Fruit fly (Drosophila melanogaster) whole organism, embryonic: ENCODE measurements around the gene Csk.

Experiments
- ATbp ChIP-seq: fragments of 200-800 bp; sonication (Bioruptor generic); optimal IDR thresholded peaks from 2 replicates; lab custom pipeline; 2017; ENCODE audit warnings: missing biosample characterization, mild to moderate bottlenecking, missing genetic modification characterization, missing genetic modification reagents
- Bdp1 ChIP-seq: fragments of 200-800 bp; sonication (Bioruptor generic); optimal IDR thresholded peaks from 3 replicates; lab custom pipeline; 2016; ENCODE audit warnings: missing biosample characterization, missing genetic modification characterization
- CG12391 ChIP-seq: fragments of 200-800 bp; sonication (Bioruptor generic); optimal IDR thresholded peaks from 3 replicates; lab custom pipeline; 2018; ENCODE audit warnings: missing biosample characterization, mild to moderate bottlenecking, missing genetic modification characterization, moderate library complexity
- CG12769 ChIP-seq: fragments of 200-800 bp; sonication (Bioruptor generic); optimal IDR thresholded peaks from 2 replicates; lab custom pipeline; 2019; ENCODE audit warnings: missing biosample characterization, mild to moderate bottlenecking, missing genetic modification characterization, moderate library complexity
- CG12942 ChIP-seq: fragments of 200-800 bp; sonication (Bioruptor generic); optimal IDR thresholded peaks from 3 replicates; lab custom pipeline; 2016; ENCODE audit warnings: missing biosample characterization, missing genetic modification characterization
- CG15479 ChIP-seq: fragments of 200-800 bp; sonication (Bioruptor generic); optimal IDR thresholded peaks from 3 replicates; lab custom pipeline; 2019; ENCODE audit warnings: missing biosample characterization, mild to moderate bottlenecking, missing genetic modification characterization, moderate library complexity
- CG2199 ChIP-seq: fragments of 200-800 bp; sonication (Bioruptor generic); IDR thresholded peaks from 3 replicates; pipeline ENCODE4 v1.3.6; 2022; ENCODE audit warnings: missing biosample characterization, missing genetic modification characterization
- CG2875 ChIP-seq: fragments of 200-800 bp; sonication (Bioruptor generic); optimal IDR thresholded peaks from 2 replicates; lab custom pipeline; 2017; ENCODE audit warnings: missing biosample characterization, mild to moderate bottlenecking, missing genetic modification characterization, missing genetic modification reagents
- CG31365 ChIP-seq: fragments of 200-800 bp; sonication (Bioruptor generic); optimal IDR thresholded peaks from 2 replicates; lab custom pipeline; 2018; ENCODE audit warnings: missing biosample characterization, mild to moderate bottlenecking, missing genetic modification characterization
- CG31388 ChIP-seq: fragments of 200-800 bp; sonication (Bioruptor generic); optimal IDR thresholded peaks from 2 replicates; lab custom pipeline; 2016; ENCODE audit warnings: missing biosample characterization, missing genetic modification characterization
- CG3163 ChIP-seq: fragments of 200-800 bp; sonication (Bioruptor generic); optimal IDR thresholded peaks from 3 replicates; lab custom pipeline; 2016; ENCODE audit warnings: missing biosample characterization, missing genetic modification characterization
- CG32767 ChIP-seq: fragments of 200-800 bp; sonication (Bioruptor generic); IDR thresholded peaks from 2 replicates; pipeline ENCODE4 v1.3.6; 2022; ENCODE audit warnings: missing biosample characterization, missing genetic modification characterization
- CG4404 ChIP-seq: fragments of 200-800 bp; sonication (Bioruptor generic); IDR thresholded peaks from 2 replicates; pipeline ENCODE4 v1.3.6; 2022; ENCODE audit warnings: missing biosample characterization, missing genetic modification characterization
- CG6854 ChIP-seq: fragments of 200-800 bp; sonication (Bioruptor generic); optimal IDR thresholded peaks from 3 replicates; lab custom pipeline; 2017; ENCODE audit warnings: missing biosample characterization, mild to moderate bottlenecking, missing genetic modification characterization
- Chrac-16 ChIP-seq: fragments of 200-800 bp; sonication (Bioruptor generic); optimal IDR thresholded peaks from 3 replicates; lab custom pipeline; 2016; ENCODE audit warnings: missing biosample characterization, missing genetic modification characterization
- Dek ChIP-seq: fragments of 200-800 bp; sonication (Bioruptor generic); optimal IDR thresholded peaks from 3 replicates; lab custom pipeline; 2019; ENCODE audit warnings: missing biosample characterization, mild to moderate bottlenecking, missing genetic modification characterization, moderate library complexity
- Dll ChIP-seq: fragments of 200-800 bp; sonication (Bioruptor generic); IDR thresholded peaks from 4 replicates; pipeline ENCODE4 v1.3.6; 2022; ENCODE audit warnings: missing biosample characterization, missing genetic modification characterization; ENCODE audit not compliant: partially characterized antibody
- Elba2 ChIP-seq: fragments of 200-800 bp; sonication (Bioruptor generic); optimal IDR thresholded peaks from 3 replicates; lab custom pipeline; 2016; ENCODE audit warnings: missing biosample characterization, missing genetic modification characterization
- Ets65A ChIP-seq: fragments of 200-800 bp; sonication (Bioruptor generic); peaks from one replicate; lab custom pipeline; 2016; ENCODE audit warnings: missing biosample characterization, missing genetic modification characterization
- HLHmδ ChIP-seq: fragments of 200-800 bp; sonication (Bioruptor generic); optimal IDR thresholded peaks from 2 replicates; lab custom pipeline; 2018; ENCODE audit warnings: missing biosample characterization, mild to moderate bottlenecking, missing genetic modification characterization, moderate library complexity
- Hmr ChIP-seq: fragments of 200-800 bp; sonication (Bioruptor generic); optimal IDR thresholded peaks from 3 replicates; lab custom pipeline; 2017; ENCODE audit warnings: mild to moderate bottlenecking, missing biosample characterization, missing genetic modification reagents, missing genetic modification characterization
- Hr39 ChIP-seq: fragments of >200 bp; optimal IDR thresholded peaks from 2 replicates; lab custom pipeline; 2017
- Hr78 ChIP-seq, 2 experiments: fragments of 200-800 bp in 1 of 2; fragments of >200 bp in 1 of 2; sonication (Bioruptor generic) in 1 of 2; optimal IDR thresholded peaks; 2 replicates each; lab custom pipeline; 2017 to 2019; ENCODE audit warnings: missing biosample characterization in 2 of 2, missing genetic modification characterization in 2 of 2, mild to moderate bottlenecking in 1 of 2, moderate library complexity in 1 of 2
- Jarid2 ChIP-seq: fragments of 200-800 bp; sonication (Bioruptor generic); optimal IDR thresholded peaks from 3 replicates; lab custom pipeline; 2017; ENCODE audit warnings: mild to moderate bottlenecking, missing biosample characterization, missing genetic modification reagents, missing genetic modification characterization
- Max ChIP-seq: fragments of 200-800 bp; sonication (Bioruptor generic); optimal IDR thresholded peaks from 2 replicates; lab custom pipeline; 2016; ENCODE audit warnings: missing biosample characterization, mild to moderate bottlenecking, missing genetic modification characterization
- Myb ChIP-seq: fragments of 200-800 bp; sonication (Bioruptor generic); optimal IDR thresholded peaks from 2 replicates; lab custom pipeline; 2016; ENCODE audit warnings: missing biosample characterization, missing genetic modification characterization
- Nf-YB ChIP-seq: fragments of 200-800 bp; sonication (Bioruptor generic); optimal IDR thresholded peaks from 3 replicates; lab custom pipeline; 2019; ENCODE audit warnings: missing biosample characterization, mild to moderate bottlenecking, missing genetic modification characterization, moderate library complexity
- NfI ChIP-seq: fragments of 200-800 bp; sonication (Bioruptor generic); optimal IDR thresholded peaks from 3 replicates; lab custom pipeline; 2018; ENCODE audit warnings: missing biosample characterization, mild to moderate bottlenecking, missing genetic modification characterization, moderate library complexity
- Sry-β ChIP-seq: fragments of 200-800 bp; sonication (Bioruptor generic); optimal IDR thresholded peaks from 2 replicates; lab custom pipeline; 2018; ENCODE audit warnings: missing biosample characterization, mild to moderate bottlenecking, missing genetic modification characterization, moderate library complexity
- abd-A ChIP-seq: fragments of 200-800 bp; sonication (Bioruptor generic); optimal IDR thresholded peaks from 3 replicates; lab custom pipeline; 2019; ENCODE audit warnings: missing biosample characterization, mild to moderate bottlenecking, missing genetic modification characterization, moderate library complexity
- al ChIP-seq: fragments of 200-800 bp; sonication (Bioruptor generic); IDR thresholded peaks from 2 replicates; pipeline ENCODE4 v1.3.6; 2022; ENCODE audit warnings: missing biosample characterization, missing genetic modification characterization
- bab2 ChIP-seq: fragments of 200-800 bp; sonication (Bioruptor generic); optimal IDR thresholded peaks from 2 replicates; lab custom pipeline; 2016; ENCODE audit warnings: missing biosample characterization, missing genetic modification characterization
- bbx ChIP-seq: fragments of 200-800 bp; sonication (Bioruptor generic); IDR thresholded peaks from 2 replicates; pipeline ENCODE4 v1.3.6; 2022; ENCODE audit warnings: missing biosample characterization, missing genetic modification characterization; ENCODE audit not compliant: partially characterized antibody
- chm ChIP-seq: fragments of 200-800 bp; sonication (Bioruptor generic); IDR thresholded peaks from 2 replicates; pipeline ENCODE4 v1.3.6; 2022; ENCODE audit warnings: missing biosample characterization, missing genetic modification characterization
- chn ChIP-seq: fragments of 200-800 bp; sonication (Bioruptor generic); optimal IDR thresholded peaks from 2 replicates; lab custom pipeline; 2016; ENCODE audit warnings: missing biosample characterization, missing genetic modification characterization
- crol ChIP-seq: fragments of 200-800 bp; sonication (Bioruptor generic); IDR thresholded peaks from 2 replicates; pipeline ENCODE4 v1.3.6; 2022; ENCODE audit warnings: missing biosample characterization, missing genetic modification characterization
- disco-r ChIP-seq: fragments of 200-800 bp; sonication (Bioruptor generic); optimal IDR thresholded peaks from 2 replicates; lab custom pipeline; 2016; ENCODE audit warnings: missing biosample characterization, missing genetic modification characterization
- gcm ChIP-seq: fragments of 200-800 bp; sonication (Bioruptor generic); optimal IDR thresholded peaks from 2 replicates; lab custom pipeline; 2019; ENCODE audit warnings: missing biosample characterization, mild to moderate bottlenecking, missing genetic modification characterization, moderate library complexity
- gcm2 ChIP-seq: fragments of 200-800 bp; sonication (Bioruptor generic); optimal IDR thresholded peaks from 2 replicates; lab custom pipeline; 2016; ENCODE audit warnings: missing biosample characterization, missing genetic modification characterization
- kay ChIP-seq: fragments of 200-800 bp; sonication (Bioruptor generic); optimal IDR thresholded peaks from 2 replicates; lab custom pipeline; 2016; ENCODE audit warnings: missing biosample characterization, missing genetic modification characterization
- mirr ChIP-seq: fragments of 200-800 bp; sonication (Bioruptor generic); optimal IDR thresholded peaks from 3 replicates; lab custom pipeline; 2018; ENCODE audit warnings: missing biosample characterization, mild to moderate bottlenecking, missing genetic modification characterization
- mld ChIP-seq: fragments of 200-800 bp; sonication (Bioruptor generic); IDR thresholded peaks from 3 replicates; pipeline ENCODE4 v1.3.6; 2022; ENCODE audit warnings: missing biosample characterization, missing genetic modification characterization; ENCODE audit not compliant: partially characterized antibody
- onecut ChIP-seq: fragments of 200-800 bp; sonication (Bioruptor generic); IDR thresholded peaks from 2 replicates; pipeline ENCODE4 v1.3.6; 2022; ENCODE audit warnings: missing biosample characterization, missing genetic modification characterization
- rib ChIP-seq: fragments of 200-800 bp; sonication (Bioruptor generic); IDR thresholded peaks from 2 replicates; pipeline ENCODE4 v1.3.6; 2022; ENCODE audit warnings: missing biosample characterization, missing genetic modification characterization
- sd ChIP-seq: fragments of 200-800 bp; sonication (Bioruptor generic); optimal IDR thresholded peaks from 3 replicates; lab custom pipeline; 2018; ENCODE audit warnings: missing biosample characterization, mild to moderate bottlenecking, missing genetic modification characterization, moderate library complexity
- slbo ChIP-seq: fragments of 200-800 bp; sonication (Bioruptor generic); IDR thresholded peaks from 2 replicates; pipeline ENCODE4 v1.3.6; 2022; ENCODE audit warnings: missing biosample characterization, missing genetic modification characterization
- ttk ChIP-seq: fragments of 200-800 bp; sonication (Bioruptor generic); IDR thresholded peaks from 2 replicates; pipeline ENCODE4 v2.1.2; 2022; ENCODE audit warnings: missing biosample characterization, missing genetic modification characterization
- unc-4 ChIP-seq: fragments of 200-800 bp; sonication (Bioruptor generic); IDR thresholded peaks from 2 replicates; pipeline ENCODE4 v1.3.6; 2022; ENCODE audit warnings: missing biosample characterization, missing genetic modification characterization; ENCODE audit not compliant: partially characterized antibody

Gene Csk

dm6 chr3R:11650105-11651039 is at the start of gene Csk, which contains the start of gene Elp1 (continued):
- TF ChIP-seq HLHmδ (GFP tag; lab: Kevin White, UChicago), result peak; percentile 11
- no peak for TF ChIP-seq gcm (GFP tag; lab: Kevin White, UChicago)
- peak; percentile 5 for TF ChIP-seq chn
- TF ChIP-seq bbx (GFP tag; lab: Robert Waterston, UW), result peak; percentile 15; the same call in 1 of the 2 replicates
- peak; percentile 77 for TF ChIP-seq Hmr (GFP tag; lab: Kevin White, UChicago)
- TF ChIP-seq Hr78 (GFP tag; optimal IDR thresholded peaks at IDR 0.05; lab: Kevin White, UChicago), result no peak
- peak; percentile 43 for TF ChIP-seq CG12769 (tag; lab: Kevin White, UChicago)
- TF ChIP-seq ATbp (GFP tag; lab: Kevin White, UChicago), result no peak
- TF ChIP-seq CG2875 (GFP tag; lab: Kevin White, UChicago), result no peak
- TF ChIP-seq Dek (tag; lab: Kevin White, UChicago), result peak; percentile 73
- no peak for TF ChIP-seq Dll
- TF ChIP-seq CG15479, result peak; percentile 84
- peak; percentile 42 for TF ChIP-seq Elba2 (GFP tag; lab: Kevin White, UChicago)
- peak; percentile 30 for TF ChIP-seq Jarid2
- peak; percentile 27 for TF ChIP-seq mirr (GFP tag; lab: Kevin White, UChicago)
- no peak; the same call in 1 of the 2 replicates for TF ChIP-seq onecut (GFP tag; lab: Robert Waterston, UW)
- TF ChIP-seq kay (GFP tag; lab: Kevin White, UChicago), result peak; percentile 38
- peak; percentile 14 for TF ChIP-seq Myb (GFP tag; lab: Kevin White, UChicago)
- no peak for TF ChIP-seq gcm2 (GFP tag; lab: Kevin White, UChicago)
- TF ChIP-seq rib, result no peak
- TF ChIP-seq ttk, result no peak
- peak; percentile 91 for TF ChIP-seq sd (tag; lab: Kevin White, UChicago)
- no peak for TF ChIP-seq CG6854 (GFP tag; lab: Kevin White, UChicago)
- TF ChIP-seq CG32767 (GFP tag; lab: Robert Waterston, UW), result peak; percentile 43; the same call in 1 of the 2 replicates
- peak; percentile 57 for TF ChIP-seq Chrac-16 (GFP tag; lab: Kevin White, UChicago)
- no peak for TF ChIP-seq Hr39 (lab: Kevin White, UChicago)
- peak; percentile 95 for TF ChIP-seq Sry-β (GFP tag; lab: Kevin White, UChicago)
- peak; percentile 22 for TF ChIP-seq Nf-YB (GFP tag; lab: Kevin White, UChicago)
- TF ChIP-seq CG12942, result peak; percentile 56
- TF ChIP-seq CG3163 (GFP tag; lab: Kevin White, UChicago), result no peak
- peak; percentile 72 for TF ChIP-seq CG12391 (tag; lab: Kevin White, UChicago)
- no peak for TF ChIP-seq mld (GFP tag; lab: Robert Waterston, UW)
- TF ChIP-seq abd-A (tag; lab: Kevin White, UChicago), result peak; percentile 25
- no peak for TF ChIP-seq CG31365
- TF ChIP-seq Ets65A (GFP tag; lab: Kevin White, UChicago), result peak; percentile 91
- peak; percentile 22 for TF ChIP-seq bab2 (GFP tag; lab: Kevin White, UChicago)
- peak; percentile 48 for TF ChIP-seq Bdp1
- TF ChIP-seq CG4404 (GFP tag; lab: Robert Waterston, UW), result no peak
- TF ChIP-seq NfI, result peak; percentile 57
- TF ChIP-seq CG2199, result no peak
- 0 out of 2 replicates have a peak, but pooled peaks have one; percentile 13 for TF ChIP-seq unc-4 (GFP tag; lab: Robert Waterston, UW)
- TF ChIP-seq disco-r (GFP tag; lab: Kevin White, UChicago), result no peak
- no peak for TF ChIP-seq crol (GFP tag; lab: Robert Waterston, UW)
- 0 out of 2 replicates have a peak, but pooled peaks have one; percentile 10 for TF ChIP-seq al (GFP tag; lab: Robert Waterston, UW)
- peak; percentile 86 for TF ChIP-seq Max (GFP tag; lab: Kevin White, UChicago)
- TF ChIP-seq chm, result peak; percentile 18; the same call in 1 of the 2 replicates
- peak; percentile 12 for TF ChIP-seq CG31388
- peak; percentile 78 for TF ChIP-seq slbo (GFP tag; lab: Robert Waterston, UW)
